Fruit fly (Drosophila melanogaster) whole organism, embryonic: Measurements from ENCODE around the gene Neurl4.
A peak's percentile ranks its signal among the peaks of the same experiment; 100 is the strongest.

Experiments used
- CG10321 ChIP-seq: fragments of 200-800 bp; sonication (Bioruptor generic); IDR thresholded peaks from 2 replicates; pipeline ENCODE4 v1.3.6; 2022; ENCODE audit warnings: missing biosample characterization, missing genetic modification characterization
- CG11247 ChIP-seq: fragments of 200-800 bp; sonication (Bioruptor generic); IDR thresholded peaks from 2 replicates; pipeline ENCODE4 v1.3.6; 2022; ENCODE audit warnings: missing biosample characterization, missing genetic modification characterization
- CG11504 ChIP-seq: fragments of 200-800 bp; sonication (Bioruptor generic); optimal IDR thresholded peaks from 3 replicates; lab custom pipeline; 2019; ENCODE audit warnings: missing biosample characterization, mild to moderate bottlenecking, missing genetic modification characterization, moderate library complexity
- CG13775 ChIP-seq: fragments of 200-800 bp; sonication (Bioruptor generic); optimal IDR thresholded peaks from 3 replicates; lab custom pipeline; 2017; ENCODE audit warnings: missing biosample characterization, mild to moderate bottlenecking, missing genetic modification characterization
- CG15269 ChIP-seq: fragments of 200-800 bp; sonication (Bioruptor generic); optimal IDR thresholded peaks from 2 replicates; lab custom pipeline; 2018; ENCODE audit warnings: missing biosample characterization, mild to moderate bottlenecking, missing genetic modification characterization, moderate library complexity
- CG15479 ChIP-seq: fragments of 200-800 bp; sonication (Bioruptor generic); optimal IDR thresholded peaks from 3 replicates; lab custom pipeline; 2019; ENCODE audit warnings: missing biosample characterization, mild to moderate bottlenecking, missing genetic modification characterization, moderate library complexity
- CG17359 ChIP-seq: fragments of 200-800 bp; sonication (Bioruptor generic); optimal IDR thresholded peaks from 3 replicates; lab custom pipeline; 2018; ENCODE audit warnings: missing biosample characterization, mild to moderate bottlenecking, missing genetic modification characterization, moderate library complexity
- CG32532 ChIP-seq: fragments of 200-800 bp; sonication (Bioruptor generic); IDR thresholded peaks from 2 replicates; pipeline ENCODE4 v1.3.6; 2022; ENCODE audit warnings: missing biosample characterization, missing genetic modification characterization
- CG32767 ChIP-seq: fragments of 200-800 bp; sonication (Bioruptor generic); IDR thresholded peaks from 2 replicates; pipeline ENCODE4 v1.3.6; 2022; ENCODE audit warnings: missing biosample characterization, missing genetic modification characterization
- CG3281 ChIP-seq: fragments of 200-800 bp; sonication (Bioruptor generic); optimal IDR thresholded peaks from 3 replicates; lab custom pipeline; 2017; ENCODE audit warnings: missing biosample characterization, mild to moderate bottlenecking, missing genetic modification characterization
- CG34422 ChIP-seq: fragments of 200-800 bp; sonication (Bioruptor generic); IDR thresholded peaks from 3 replicates; pipeline ENCODE4 v1.3.6; 2022; ENCODE audit warnings: missing biosample characterization, missing genetic modification characterization
- CG4404 ChIP-seq: fragments of 200-800 bp; sonication (Bioruptor generic); IDR thresholded peaks from 2 replicates; pipeline ENCODE4 v1.3.6; 2022; ENCODE audit warnings: missing biosample characterization, missing genetic modification characterization
- CG4617 ChIP-seq: fragments of 200-800 bp; sonication (Bioruptor generic); optimal IDR thresholded peaks from 3 replicates; lab custom pipeline; 2016; ENCODE audit warnings: missing biosample characterization, missing genetic modification characterization, borderline replicate concordance
- CG6175 ChIP-seq: fragments of 200-800 bp; sonication (Bioruptor generic); IDR thresholded peaks from 3 replicates; pipeline ENCODE4 v1.3.6; 2022; ENCODE audit warnings: missing biosample characterization, missing genetic modification characterization
- CG7357 ChIP-seq: fragments of 200-800 bp; sonication (Bioruptor generic); IDR thresholded peaks from 3 replicates; pipeline ENCODE4 v1.3.6; 2022; ENCODE audit warnings: missing biosample characterization, missing genetic modification characterization
- CG7556 ChIP-seq: fragments of 200-800 bp; sonication (Bioruptor generic); optimal IDR thresholded peaks from 2 replicates; lab custom pipeline; 2017; ENCODE audit warnings: missing biosample characterization, mild to moderate bottlenecking, missing genetic modification characterization
- CG7839 ChIP-seq: fragments of 200-800 bp; sonication (Bioruptor generic); optimal IDR thresholded peaks from 3 replicates; lab custom pipeline; 2018; ENCODE audit warnings: missing biosample characterization, mild to moderate bottlenecking, missing genetic modification characterization, moderate library complexity
- CG9215 ChIP-seq: fragments of 200-800 bp; sonication (Bioruptor generic); IDR thresholded peaks from 2 replicates; pipeline ENCODE4 v1.3.6; 2022; ENCODE audit warnings: missing biosample characterization, missing genetic modification characterization
- CG9437 ChIP-seq: fragments of 200-800 bp; sonication (Bioruptor generic); optimal IDR thresholded peaks from 2 replicates; lab custom pipeline; 2018; ENCODE audit warnings: missing biosample characterization, mild to moderate bottlenecking, missing genetic modification characterization
- D19B ChIP-seq: fragments of 200-800 bp; sonication (Bioruptor generic); optimal IDR thresholded peaks from 2 replicates; lab custom pipeline; 2017; ENCODE audit warnings: missing biosample characterization, mild to moderate bottlenecking, missing genetic modification characterization
- Dip3 ChIP-seq: fragments of 200-800 bp; sonication (Bioruptor generic); optimal IDR thresholded peaks from 3 replicates; lab custom pipeline; 2016; ENCODE audit warnings: missing biosample characterization, missing genetic modification characterization
- Neu2 ChIP-seq: fragments of 200-800 bp; sonication (Bioruptor generic); optimal IDR thresholded peaks from 3 replicates; lab custom pipeline; 2016; ENCODE audit warnings: missing biosample characterization, missing genetic modification characterization, borderline replicate concordance
- Opbp ChIP-seq: fragments of 200-800 bp; sonication (Bioruptor generic); IDR thresholded peaks from 3 replicates; pipeline ENCODE4 v1.3.6; 2022; ENCODE audit warnings: missing biosample characterization, missing genetic modification characterization; ENCODE audit not compliant: partially characterized antibody
- Pdp1 ChIP-seq, 2 experiments: fragments of 200-800 bp; sonication (Bioruptor generic); optimal IDR thresholded peaks; 3 replicates each; lab custom pipeline; 2016; ENCODE audit warnings: missing biosample characterization in 2 of 2, missing genetic modification characterization in 2 of 2, mild to moderate bottlenecking in 1 of 2, moderate library complexity in 1 of 2
- Scr ChIP-seq: fragments of 200-800 bp; sonication (Bioruptor generic); IDR thresholded peaks from 2 replicates; pipeline ENCODE4 v1.3.6; 2022; ENCODE audit warnings: missing biosample characterization, missing genetic modification characterization; ENCODE audit not compliant: partially characterized antibody
- Sin3A ChIP-seq: fragments of >200 bp; optimal IDR thresholded peaks from 2 replicates; lab custom pipeline; 2018
- abd-A ChIP-seq: fragments of 200-800 bp; sonication (Bioruptor generic); optimal IDR thresholded peaks from 3 replicates; lab custom pipeline; 2019; ENCODE audit warnings: missing biosample characterization, mild to moderate bottlenecking, missing genetic modification characterization, moderate library complexity
- corto ChIP-seq: fragments of 200-800 bp; sonication (Bioruptor generic); optimal IDR thresholded peaks from 2 replicates; lab custom pipeline; 2016; ENCODE audit warnings: missing biosample characterization, mild to moderate bottlenecking, missing genetic modification characterization, moderate library complexity
- crp ChIP-seq, 2 experiments: fragments of 200-800 bp; sonication (Bioruptor generic); optimal IDR thresholded peaks; 2 replicates in 1 of 2; 3 replicates in 1 of 2; lab custom pipeline; 2017; ENCODE audit warnings: missing biosample characterization in 2 of 2, missing genetic modification characterization in 2 of 2, mild to moderate bottlenecking in 1 of 2, moderate library complexity in 1 of 2
- gem ChIP-seq: fragments of 200-800 bp; sonication (Bioruptor generic); optimal IDR thresholded peaks from 2 replicates; lab custom pipeline; 2019; ENCODE audit warnings: missing biosample characterization, mild to moderate bottlenecking, missing genetic modification characterization, moderate library complexity
- klu ChIP-seq: fragments of 200-800 bp; sonication (Bioruptor generic); IDR thresholded peaks from 2 replicates; pipeline ENCODE4 v1.3.6; 2022; ENCODE audit warnings: missing biosample characterization, missing genetic modification characterization
- kni ChIP-seq: fragments of 200-800 bp; sonication (Bioruptor generic); optimal IDR thresholded peaks from 3 replicates; lab custom pipeline; 2017; ENCODE audit warnings: mild to moderate bottlenecking, missing biosample characterization, missing genetic modification reagents, missing genetic modification characterization
- lilli ChIP-seq: fragments of 200-800 bp; sonication (Bioruptor generic); optimal IDR thresholded peaks from 3 replicates; lab custom pipeline; 2016; ENCODE audit warnings: missing biosample characterization, missing genetic modification characterization
- lola ChIP-seq, 3 experiments: fragments of >200 bp in 2 of 3; fragments of 200-800 bp in 1 of 3; sonication (Bioruptor generic) in 1 of 3; optimal IDR thresholded peaks; 2 replicates each; lab custom pipeline; 2017 to 2019; ENCODE audit warnings: missing biosample characterization in 3 of 3, missing genetic modification characterization in 3 of 3, mild to moderate bottlenecking in 1 of 3, moderate library complexity in 1 of 3
- nom ChIP-seq: fragments of 200-800 bp; sonication (Bioruptor generic); optimal IDR thresholded peaks from 2 replicates; lab custom pipeline; 2017; ENCODE audit warnings: missing biosample characterization, missing genetic modification characterization, mild to moderate bottlenecking, moderate library complexity, missing genetic modification reagents
- prd ChIP-seq, 3 experiments: fragments of >200 bp in 2 of 3; fragments of 200-800 bp in 1 of 3; sonication (Bioruptor generic) in 1 of 3; optimal IDR thresholded peaks in 2 of 3; IDR thresholded peaks in 1 of 3; 2 replicates in 2 of 3; 3 replicates in 1 of 3; pipeline versions ENCODE4 v1.3.6 to Lab custom; 2017 to 2022; ENCODE audit warnings: missing biosample characterization in 1 of 3, missing genetic modification characterization in 1 of 3
- sens ChIP-seq: fragments of 200-800 bp; sonication (Bioruptor generic); peaks from one replicate; lab custom pipeline; 2016; ENCODE audit warnings: missing biosample characterization, missing genetic modification characterization
- slbo ChIP-seq: fragments of 200-800 bp; sonication (Bioruptor generic); IDR thresholded peaks from 2 replicates; pipeline ENCODE4 v1.3.6; 2022; ENCODE audit warnings: missing biosample characterization, missing genetic modification characterization
- sqz ChIP-seq: fragments of 200-800 bp; sonication (Bioruptor generic); optimal IDR thresholded peaks from 3 replicates; lab custom pipeline; 2018; ENCODE audit warnings: missing biosample characterization, mild to moderate bottlenecking, missing genetic modification characterization
- sug ChIP-seq: fragments of 200-800 bp; optimal IDR thresholded peaks from 2 replicates; lab custom pipeline; 2019; ENCODE audit warnings: missing biosample characterization, mild to moderate bottlenecking, missing genetic modification characterization, moderate library complexity
- trem ChIP-seq: fragments of 200-800 bp; optimal IDR thresholded peaks from 3 replicates; lab custom pipeline; 2019; ENCODE audit warnings: missing biosample characterization, mild to moderate bottlenecking, missing genetic modification characterization, moderate library complexity
- zfh1 ChIP-seq: fragments of 200-800 bp; sonication (Bioruptor generic); IDR thresholded peaks from 3 replicates; pipeline ENCODE4 v1.3.6; 2022; ENCODE audit warnings: missing biosample characterization, missing genetic modification characterization

Neurl4 gene

DNA sequence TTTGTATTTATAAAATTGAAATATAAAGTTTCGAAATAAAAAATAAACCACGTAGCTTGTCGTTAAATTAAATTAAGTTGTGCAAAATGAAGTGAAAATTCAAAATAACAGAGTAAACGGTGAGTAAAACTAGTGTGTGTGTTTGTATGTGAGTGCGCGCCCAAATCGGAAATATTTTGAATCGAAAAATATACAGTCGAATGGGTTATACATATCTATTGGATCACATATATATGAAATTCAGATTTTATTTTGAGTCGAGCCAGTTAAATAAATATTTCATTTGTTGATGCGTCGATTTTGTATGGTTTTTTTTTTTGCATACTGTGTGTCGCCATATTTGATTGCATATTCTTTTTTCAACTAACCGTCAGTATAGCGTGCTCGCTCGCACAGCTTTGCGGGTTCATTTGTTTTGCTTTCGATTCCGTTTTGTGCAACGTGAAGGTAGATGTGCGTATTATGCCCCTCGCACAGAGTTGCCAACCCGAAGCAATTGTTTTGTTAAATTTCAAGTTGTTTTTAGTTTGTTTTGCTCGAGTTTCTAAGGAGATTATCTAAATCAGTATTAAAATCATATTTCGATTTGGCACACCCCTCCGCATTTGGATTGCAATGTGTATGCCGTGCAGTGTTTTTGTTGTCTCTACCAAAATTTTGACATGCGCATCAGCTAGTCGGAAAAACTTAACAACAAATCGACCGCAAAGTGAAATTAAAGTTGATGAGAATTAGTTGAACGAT is 46.2 kb downstream of the Neurl4 start (continued):
- no peak for TF ChIP-seq Scr
- peak; percentile 14 for TF ChIP-seq CG13775
- TF ChIP-seq prd (optimal IDR thresholded peaks at IDR 0.05; lab: Kevin White, UChicago) = no peak
- 0 out of 3 replicates have a peak, but pooled peaks have one; percentile 22 for TF ChIP-seq prd (GFP tag; IDR thresholded peaks at IDR 0.05; lab: Robert Waterston, UW)
- TF ChIP-seq nom (GFP tag; lab: Kevin White, UChicago) = peak; percentile 37
- TF ChIP-seq zfh1 (GFP tag; lab: Robert Waterston, UW) = 0 out of 3 replicates have a peak, but pooled peaks have one; percentile 10
- TF ChIP-seq CG34422 (GFP tag; lab: Robert Waterston, UW) = 0 out of 3 replicates have a peak, but pooled peaks have one; percentile 14
- TF ChIP-seq CG7357 (GFP tag; lab: Robert Waterston, UW) = no peak
- no peak for TF ChIP-seq abd-A (tag; lab: Kevin White, UChicago)
- no peak for TF ChIP-seq lilli
- TF ChIP-seq Neu2 (GFP tag; lab: Kevin White, UChicago) = peak; percentile 33
- peak; percentile 11 for TF ChIP-seq Sin3A (lab: Kevin White, UChicago)
- TF ChIP-seq CG15269 = peak; percentile 7
- peak; percentile 21 for TF ChIP-seq CG7839 (tag; lab: Kevin White, UChicago)
- peak; percentile 52; the same call in 1 of the 2 replicates for TF ChIP-seq CG32767
- TF ChIP-seq gem (tag; lab: Kevin White, UChicago) = peak; percentile 33
- TF ChIP-seq CG11247 (GFP tag; lab: Robert Waterston, UW) = no peak
- peak; percentile 18 for TF ChIP-seq kni (GFP tag; lab: Kevin White, UChicago)
- peak; percentile 60; the same call in 1 of the 2 replicates for TF ChIP-seq CG9215 (GFP tag; lab: Robert Waterston, UW)
- TF ChIP-seq klu (GFP tag; lab: Robert Waterston, UW) = no peak
- TF ChIP-seq sug (tag; lab: Kevin White, UChicago) = peak; percentile 21
- no peak for TF ChIP-seq lola (GFP tag; optimal IDR thresholded peaks at IDR 0.05; lab: Kevin White, UChicago)
- TF ChIP-seq Opbp (GFP tag; lab: Robert Waterston, UW) = peak; percentile 50; the same call in 2 of the 3 replicates
- no peak for TF ChIP-seq crp (GFP tag; optimal IDR thresholded peaks at IDR 0.05; lab: Kevin White, UChicago)
- TF ChIP-seq sens = peak; percentile 88
- peak; percentile 93 for TF ChIP-seq CG9437 (GFP tag; lab: Kevin White, UChicago)
- no peak for TF ChIP-seq CG6175 (GFP tag; lab: Robert Waterston, UW)
- peak; percentile 93 for TF ChIP-seq CG10321 (GFP tag; lab: Robert Waterston, UW)
- no peak for TF ChIP-seq CG4404 (GFP tag; lab: Robert Waterston, UW)
- TF ChIP-seq CG17359 (tag; lab: Kevin White, UChicago) = peak; percentile 26
- peak; percentile 20 for TF ChIP-seq CG7556
- TF ChIP-seq corto (GFP tag; lab: Kevin White, UChicago) = no peak
- TF ChIP-seq slbo = peak; percentile 20; the same call in 1 of the 2 replicates
- peak; percentile 68 for TF ChIP-seq CG15479 (GFP tag; lab: Kevin White, UChicago)
- peak; percentile 6 for TF ChIP-seq CG11504
- TF ChIP-seq trem (tag; lab: Kevin White, UChicago) = peak; percentile 65
- TF ChIP-seq CG4617 (GFP tag; lab: Kevin White, UChicago) = no peak
- TF ChIP-seq D19B (GFP tag; lab: Kevin White, UChicago) = peak; percentile 13
- 0 out of 2 replicates have a peak, but pooled peaks have one; percentile 5 for TF ChIP-seq CG32532 (GFP tag; lab: Robert Waterston, UW)
- TF ChIP-seq CG3281 = peak; percentile 27
- TF ChIP-seq Pdp1 (GFP tag; optimal IDR thresholded peaks at IDR 0.05; lab: Kevin White, UChicago) = peak in 1 of 2 experiments; percentile 44
- TF ChIP-seq sqz (GFP tag; lab: Kevin White, UChicago) = peak; percentile 78
- peak; percentile 31 for TF ChIP-seq Dip3 (GFP tag; lab: Kevin White, UChicago)
